Fruit fly (Drosophila melanogaster): Measurements from ENCODE around the gene CG13058.

dm6 chr3L:16367240-16367639 is 38.6 kb downstream of the CG13058 start, which contains the start of gene Cpr72Ec:
- TF ChIP-seq h (optimal IDR thresholded peaks at IDR 0.05) (no peak), CG8089 (GFP tag; optimal IDR thresholded peaks at IDR 0.05) (no peak), kni (GFP tag; optimal IDR thresholded peaks at IDR 0.05) (no peak), Tbp (GFP tag; optimal IDR thresholded peaks at IDR 0.05) (no peak), salm (tag; optimal IDR thresholded peaks at IDR 0.05) (no peak), Hr3 (GFP tag; optimal IDR thresholded peaks at IDR 0.05) (no peak), CG4424 (GFP tag; optimal IDR thresholded peaks at IDR 0.05) (no peak), stwl (tag; optimal IDR thresholded peaks at IDR 0.05) (no peak)

All from whole organism, embryonic.